Worm (Caenorhabditis elegans) whole organism, L1 larva: ENCODE measurements around the gene pqn-83.

Source experiments
- C04F5.9 ChIP-seq: sonication (generic microtip); optimal IDR thresholded peaks from 2 replicates; lab custom pipeline; 2016; ENCODE audit warnings: missing genetic modification characterization, missing compliant biosample characterization
- C16A3.4 ChIP-seq: fragments of 150-350 bp; optimal IDR thresholded peaks from 2 replicates; lab custom pipeline; 2014; ENCODE audit warnings: missing biosample characterization, missing genetic modification characterization
- aha-1 ChIP-seq: fragments of 150-350 bp; optimal IDR thresholded peaks from 2 replicates; lab custom pipeline; 2014; ENCODE audit warnings: missing biosample characterization, missing genetic modification characterization
- aly-2 ChIP-seq: fragments of 150-350 bp; optimal IDR thresholded peaks from 2 replicates; lab custom pipeline; 2014; ENCODE audit warnings: missing biosample characterization, missing genetic modification characterization
- blmp-1 ChIP-seq: fragments of 150-350 bp; optimal IDR thresholded peaks from 2 replicates; lab custom pipeline; 2014; ENCODE audit warnings: missing biosample characterization, missing genetic modification characterization
- ceh-63 ChIP-seq: fragments of 200-800 bp; sonication (Bioruptor generic); optimal IDR thresholded peaks from 2 replicates; lab custom pipeline; 2018; ENCODE audit warnings: mild to moderate bottlenecking, missing genetic modification characterization, missing compliant biosample characterization
- ceh-8 ChIP-seq: fragments of 200-800 bp; sonication (Bioruptor generic); optimal IDR thresholded peaks from 2 replicates; lab custom pipeline; 2018; ENCODE audit warnings: mild to moderate bottlenecking, missing genetic modification characterization, moderate library complexity, missing compliant biosample characterization
- ceh-82 ChIP-seq, 3 experiments: fragments of 150-350 bp in 1 of 3; sonication (generic microtip) in 2 of 3; optimal IDR thresholded peaks; 2 replicates each; lab custom pipeline; 2014 to 2017; ENCODE audit warnings: missing biosample characterization in 3 of 3, missing genetic modification characterization in 3 of 3
- dsc-1 ChIP-seq: sonication (generic microtip); optimal IDR thresholded peaks from 2 replicates; lab custom pipeline; 2016; ENCODE audit warnings: mild to moderate bottlenecking, missing genetic modification characterization, missing compliant biosample characterization
- efl-1 ChIP-seq, 4 experiments: fragments of 150-350 bp; optimal IDR thresholded peaks in 3 of 4; peaks in 1 of 4; 1 replicate in 1 of 4; 2 replicates in 3 of 4; lab custom pipeline; 2014; ENCODE audit warnings: missing biosample characterization in 2 of 4, missing genetic modification characterization in 2 of 4, missing genetic modification reagents in 2 of 4
- efl-3 ChIP-seq: fragments of 200-800 bp; sonication (Bioruptor generic); optimal IDR thresholded peaks from 2 replicates; lab custom pipeline; 2018; ENCODE audit warnings: mild to moderate bottlenecking, missing genetic modification characterization, missing compliant biosample characterization
- elt-3 ChIP-seq, 6 experiments: fragments of 150-350 bp in 1 of 6; sonication (generic microtip); optimal IDR thresholded peaks; 2 replicates each; lab custom pipeline; 2017 to 2018; ENCODE audit warnings: missing biosample characterization in 6 of 6, missing genetic modification characterization in 6 of 6, inconsistent platforms in 1 of 6
- ets-5 ChIP-seq: fragments of 200-800 bp; sonication (Bioruptor generic); IDR thresholded peaks from 2 replicates; pipeline ENCODE4 v1.3.6; 2022; ENCODE audit warnings: missing genetic modification characterization, missing compliant biosample characterization
- fkh-4 ChIP-seq: sonication (generic microtip); optimal IDR thresholded peaks from 2 replicates; lab custom pipeline; 2016; ENCODE audit warnings: missing compliant biosample characterization, missing genetic modification characterization, borderline replicate concordance
- fkh-8 ChIP-seq: sonication (generic microtip); optimal IDR thresholded peaks from 2 replicates; lab custom pipeline; 2016; ENCODE audit warnings: mild to moderate bottlenecking, missing genetic modification characterization, missing compliant biosample characterization
- fos-1 ChIP-seq: fragments of 150-350 bp; optimal IDR thresholded peaks from 2 replicates; lab custom pipeline; 2014; ENCODE audit warnings: missing biosample characterization, missing genetic modification characterization
- lin-13 ChIP-seq: fragments of 150-350 bp; optimal IDR thresholded peaks from 2 replicates; lab custom pipeline; 2014; ENCODE audit warnings: missing biosample characterization, missing genetic modification reagents, missing genetic modification characterization
- lin-14 ChIP-seq: fragments of 200-800 bp; sonication (Bioruptor generic); optimal IDR thresholded peaks from 2 replicates; lab custom pipeline; 2018; ENCODE audit warnings: mild to moderate bottlenecking, missing genetic modification characterization, moderate library complexity, missing compliant biosample characterization
- lin-35 ChIP-seq, 2 experiments: fragments of 150-350 bp; optimal IDR thresholded peaks; 2 replicates each; lab custom pipeline; 2014; ENCODE audit warnings: missing biosample characterization in 2 of 2, missing genetic modification characterization in 2 of 2, missing genetic modification reagents in 2 of 2
- lir-3 ChIP-seq: sonication (generic microtip); optimal IDR thresholded peaks from 2 replicates; lab custom pipeline; 2016; ENCODE audit warnings: mild to moderate bottlenecking, missing genetic modification characterization, moderate library complexity, missing compliant biosample characterization; ENCODE audit not compliant: poor library complexity
- lsy-2 ChIP-seq, 2 experiments: fragments of 150-350 bp; optimal IDR thresholded peaks; 2 replicates each; lab custom pipeline; 2014; ENCODE audit warnings: missing biosample characterization in 2 of 2, missing genetic modification characterization in 2 of 2
- mab-9 ChIP-seq: fragments of 200-800 bp; sonication (Bioruptor generic); IDR thresholded peaks from 2 replicates; pipeline ENCODE4 v1.3.6; 2022; ENCODE audit warnings: missing genetic modification reagents, missing genetic modification characterization, missing compliant biosample characterization
- mdl-1 ChIP-seq, 2 experiments: fragments of 150-350 bp; optimal IDR thresholded peaks; 2 replicates each; lab custom pipeline; 2014 to 2017; ENCODE audit warnings: missing biosample characterization in 2 of 2, missing genetic modification characterization in 2 of 2, inconsistent platforms in 1 of 2
- mef-2 ChIP-seq: fragments of 150-350 bp; optimal IDR thresholded peaks from 2 replicates; lab custom pipeline; 2014; ENCODE audit warnings: missing biosample characterization, missing genetic modification characterization
- mep-1 ChIP-seq: fragments of 150-350 bp; optimal IDR thresholded peaks from 2 replicates; lab custom pipeline; 2014; ENCODE audit warnings: missing biosample characterization, missing genetic modification characterization
- nhr-12 ChIP-seq: sonication (generic microtip); optimal IDR thresholded peaks from 2 replicates; lab custom pipeline; 2017; ENCODE audit warnings: missing biosample characterization, missing genetic modification characterization
- nhr-19 ChIP-seq: fragments of 200-800 bp; sonication (Bioruptor generic); conservative IDR thresholded peaks from 2 replicates; pipeline ENCODE4 v1.3.6; 2022; ENCODE audit warnings: missing genetic modification characterization, missing compliant biosample characterization
- nhr-20 ChIP-seq: sonication (generic microtip); optimal IDR thresholded peaks from 2 replicates; lab custom pipeline; 2016; ENCODE audit warnings: mild to moderate bottlenecking, missing genetic modification characterization, missing compliant biosample characterization
- nhr-28 ChIP-seq: fragments of 150-350 bp; optimal IDR thresholded peaks from 2 replicates; lab custom pipeline; 2014; ENCODE audit warnings: missing biosample characterization, missing genetic modification characterization
- nhr-47 ChIP-seq: sonication (generic microtip); optimal IDR thresholded peaks from 2 replicates; lab custom pipeline; 2016; ENCODE audit warnings: mild to moderate bottlenecking, missing genetic modification characterization, moderate library complexity, missing compliant biosample characterization
- nhr-71 ChIP-seq: sonication (generic microtip); optimal IDR thresholded peaks from 2 replicates; lab custom pipeline; 2016; ENCODE audit warnings: mild to moderate bottlenecking, missing genetic modification characterization, moderate library complexity, missing compliant biosample characterization
- nhr-76 ChIP-seq: sonication (generic microtip); optimal IDR thresholded peaks from 2 replicates; lab custom pipeline; 2017; ENCODE audit warnings: missing biosample characterization, missing genetic modification characterization
- nhr-85 ChIP-seq: sonication (generic microtip); peaks from one replicate; lab custom pipeline; 2016; ENCODE audit warnings: missing genetic modification characterization, inconsistent platforms, missing compliant biosample characterization
- nhr-90 ChIP-seq: sonication (generic microtip); optimal IDR thresholded peaks from 2 replicates; lab custom pipeline; 2016; ENCODE audit warnings: mild to moderate bottlenecking, missing genetic modification characterization, missing compliant biosample characterization; ENCODE audit not compliant: poor library complexity
- pag-3 ChIP-seq: sonication (generic microtip); optimal IDR thresholded peaks from 2 replicates; lab custom pipeline; 2017; ENCODE audit warnings: missing genetic modification characterization, mild to moderate bottlenecking, missing compliant biosample characterization, antibody characterized with exemption, borderline replicate concordance; ENCODE audit not compliant: insufficient read depth
- pax-3 ChIP-seq: fragments of 200-800 bp; sonication (Bioruptor generic); optimal IDR thresholded peaks from 2 replicates; lab custom pipeline; 2018; ENCODE audit warnings: mild to moderate bottlenecking, missing genetic modification characterization, moderate library complexity, missing compliant biosample characterization
- rnt-1 ChIP-seq: sonication (generic microtip); optimal IDR thresholded peaks from 2 replicates; lab custom pipeline; 2016; ENCODE audit warnings: mild to moderate bottlenecking, missing genetic modification characterization, moderate library complexity, missing compliant biosample characterization
- skn-1 ChIP-seq: fragments of 150-350 bp; optimal IDR thresholded peaks from 2 replicates; lab custom pipeline; 2014; ENCODE audit warnings: missing biosample characterization, missing genetic modification characterization
- snpc-4 ChIP-seq: fragments of 150-350 bp; optimal IDR thresholded peaks from 2 replicates; lab custom pipeline; 2014; ENCODE audit warnings: missing biosample characterization, missing genetic modification characterization
- sox-4 ChIP-seq: sonication (generic microtip); optimal IDR thresholded peaks from 2 replicates; lab custom pipeline; 2016; ENCODE audit warnings: missing genetic modification characterization, missing compliant biosample characterization
- sptf-1 ChIP-seq: fragments of 150-350 bp; optimal IDR thresholded peaks from 2 replicates; lab custom pipeline; 2014; ENCODE audit warnings: missing biosample characterization, missing genetic modification characterization
- swsn-7 ChIP-seq: sonication (generic microtip); optimal IDR thresholded peaks from 2 replicates; lab custom pipeline; 2016; ENCODE audit warnings: missing genetic modification characterization, missing compliant biosample characterization
- tbx-2 ChIP-seq: sonication (generic microtip); optimal IDR thresholded peaks from 2 replicates; lab custom pipeline; 2016; ENCODE audit warnings: missing genetic modification characterization, missing compliant biosample characterization
- tlp-1 ChIP-seq: fragments of 150-350 bp; optimal IDR thresholded peaks from 2 replicates; lab custom pipeline; 2014; ENCODE audit warnings: missing biosample characterization, missing genetic modification characterization
- unc-62 ChIP-seq: fragments of 150-350 bp; optimal IDR thresholded peaks from 2 replicates; lab custom pipeline; 2014; ENCODE audit warnings: missing biosample characterization, missing genetic modification reagents, missing genetic modification characterization
- unc-86 ChIP-seq: sonication (generic microtip); optimal IDR thresholded peaks from 2 replicates; lab custom pipeline; 2016; ENCODE audit warnings: missing genetic modification characterization, missing compliant biosample characterization
- unc-98 ChIP-seq: fragments of 200-800 bp; sonication (Bioruptor generic); IDR thresholded peaks from 2 replicates; pipeline ENCODE4 v1.3.6; 2022; ENCODE audit warnings: missing genetic modification characterization, missing compliant biosample characterization
- vab-15 ChIP-seq: sonication (generic microtip); optimal IDR thresholded peaks from 2 replicates; lab custom pipeline; 2017; ENCODE audit warnings: missing genotype, mild to moderate bottlenecking, missing genetic modification characterization, missing compliant biosample characterization
- zag-1 ChIP-seq: fragments of 150-350 bp; optimal IDR thresholded peaks from 2 replicates; lab custom pipeline; 2014; ENCODE audit warnings: missing biosample characterization, missing genetic modification characterization
- ztf-11 ChIP-seq, 2 experiments: sonication (generic microtip); optimal IDR thresholded peaks; 2 replicates each; lab custom pipeline; 2016 to 2017; ENCODE audit warnings: missing genetic modification characterization in 2 of 2, missing biosample characterization in 1 of 2, missing compliant biosample characterization in 1 of 2

Gene pqn-83

DNA sequence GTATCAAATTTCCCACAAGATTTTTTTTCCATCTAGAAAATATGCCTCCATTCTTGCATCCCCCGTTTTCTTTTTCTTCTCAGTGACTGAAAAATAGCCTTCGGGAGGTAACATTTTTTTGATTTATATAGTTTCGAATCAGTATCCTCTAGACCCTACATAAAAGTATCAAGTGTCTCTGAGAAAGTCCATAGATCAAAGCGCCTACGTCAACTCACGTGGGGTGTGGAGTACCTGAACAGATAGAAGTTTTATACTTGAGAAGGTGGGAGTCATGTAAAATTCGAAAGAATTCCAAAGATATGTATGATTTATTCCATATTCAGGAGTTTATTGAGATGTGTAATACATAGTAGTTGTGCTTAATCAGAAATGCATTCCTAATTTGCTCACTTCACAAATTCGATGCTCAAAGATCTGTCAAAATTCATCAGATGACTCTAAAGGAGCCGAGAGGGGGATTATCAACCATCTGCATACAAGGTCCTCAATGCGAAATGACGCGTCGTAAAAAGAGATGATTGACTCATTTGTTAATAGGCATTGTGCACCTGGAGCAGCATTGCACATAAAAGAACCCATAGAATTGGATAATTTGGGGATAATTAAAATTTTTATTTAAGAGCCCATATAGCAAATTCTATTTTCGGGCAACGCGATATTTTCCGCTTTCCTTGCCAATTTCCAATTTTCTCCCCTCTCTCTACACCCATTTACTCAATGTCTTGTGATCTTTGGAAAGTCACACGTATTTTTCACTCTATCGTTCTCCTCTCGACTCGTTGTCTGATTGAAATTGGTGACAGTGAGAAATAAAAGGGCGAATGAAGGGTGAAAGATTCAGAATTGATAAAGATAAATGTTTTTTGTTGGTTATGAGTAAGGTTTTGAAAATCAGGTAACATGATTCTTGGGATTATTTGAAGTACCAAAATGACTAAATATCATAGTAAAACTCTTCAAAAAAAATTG, 34.8 kb downstream of the pqn-83 start:
- TF ChIP-seq lin-35 (GFP tag; optimal IDR thresholded peaks at IDR 0.05; lab: Kevin White, UChicago): peak; percentile 7 to 69
- no peak for TF ChIP-seq efl-1 (optimal IDR thresholded peaks at IDR 0.05; lab: Kevin White, UChicago)
- no peak for TF ChIP-seq efl-1 (GFP tag; optimal IDR thresholded peaks at IDR 0.05 in 1 of 2; lab: Kevin White, UChicago)
- peak; percentile 17 for TF ChIP-seq pax-3
- no peak for TF ChIP-seq ets-5 (GFP tag; lab: Robert Waterston, UW)
- TF ChIP-seq lin-13 (GFP tag; lab: Kevin White, UChicago): no peak
- no peak for TF ChIP-seq mef-2 (tag; lab: Kevin White, UChicago)
- peak; percentile 55 for TF ChIP-seq mep-1 (tag; lab: Kevin White, UChicago)
- TF ChIP-seq efl-3 (GFP tag; lab: Kevin White, UChicago): no peak
- TF ChIP-seq ceh-82 (tag; optimal IDR thresholded peaks at IDR 0.05; lab: Kevin White, UChicago): peak in 1 of 3 experiments; percentile 13
- TF ChIP-seq mab-9 (GFP tag; lab: Robert Waterston, UW): no peak
- peak; percentile 87 for TF ChIP-seq nhr-85 (tag; lab: Kevin White, UChicago)
- TF ChIP-seq nhr-76 (tag; lab: Kevin White, UChicago): no peak
- TF ChIP-seq nhr-28 (tag; lab: Kevin White, UChicago): no peak
- TF ChIP-seq C04F5.9: no peak
- TF ChIP-seq ceh-8: no peak
- TF ChIP-seq lir-3 (tag; lab: Kevin White, UChicago): peak; percentile 46
- TF ChIP-seq ztf-11 (tag; optimal IDR thresholded peaks at IDR 0.05; lab: Kevin White, UChicago): peak in 1 of 2 experiments; percentile 44
- TF ChIP-seq nhr-12: no peak
- peak; percentile 66 for TF ChIP-seq nhr-71 (tag; lab: Kevin White, UChicago)
- TF ChIP-seq snpc-4 (tag; lab: Kevin White, UChicago): no peak
- TF ChIP-seq elt-3 (tag; optimal IDR thresholded peaks at IDR 0.05; lab: Kevin White, UChicago): peak in 2 of 6 experiments; percentile 11 to 13
- peak; percentile 54 for TF ChIP-seq vab-15 (tag; lab: Kevin White, UChicago)
- peak; percentile 47 for TF ChIP-seq nhr-47
- peak; percentile 63 for TF ChIP-seq C16A3.4 (tag; lab: Kevin White, UChicago)
- TF ChIP-seq mdl-1 (tag; optimal IDR thresholded peaks at IDR 0.05; lab: Kevin White, UChicago): peak in 1 of 2 experiments; percentile 61
- no peak for TF ChIP-seq aha-1 (tag; lab: Kevin White, UChicago)
- no peak for TF ChIP-seq pag-3 (tag; lab: Kevin White, UChicago)
- TF ChIP-seq nhr-90 (tag; lab: Kevin White, UChicago): peak; percentile 22
- TF ChIP-seq unc-62 (GFP tag; lab: Kevin White, UChicago): no peak
- peak; percentile 82 for TF ChIP-seq lin-14 (GFP tag; lab: Kevin White, UChicago)
- TF ChIP-seq tlp-1 (tag; lab: Kevin White, UChicago): no peak
- no peak for TF ChIP-seq fos-1 (tag; lab: Kevin White, UChicago)
- peak; percentile 19 for TF ChIP-seq swsn-7 (tag; lab: Kevin White, UChicago)
- TF ChIP-seq unc-86 (tag; lab: Kevin White, UChicago): no peak
- peak; percentile 68 for TF ChIP-seq nhr-20 (tag; lab: Kevin White, UChicago)
- no peak for TF ChIP-seq aly-2 (tag; lab: Kevin White, UChicago)
- no peak for TF ChIP-seq ceh-63 (GFP tag; lab: Kevin White, UChicago)
- TF ChIP-seq sptf-1 (tag; lab: Kevin White, UChicago): no peak
- no peak for TF ChIP-seq skn-1 (tag; lab: Kevin White, UChicago)
- peak; percentile 50 for TF ChIP-seq nhr-19
- TF ChIP-seq rnt-1 (tag; lab: Kevin White, UChicago): peak; percentile 25
- peak; percentile 22 to 54 for TF ChIP-seq lsy-2 (tag; optimal IDR thresholded peaks at IDR 0.05; lab: Kevin White, UChicago)
- peak; percentile 27 for TF ChIP-seq fkh-8 (tag; lab: Kevin White, UChicago)
- no peak for TF ChIP-seq fkh-4 (tag; lab: Kevin White, UChicago)
- TF ChIP-seq zag-1 (tag; lab: Kevin White, UChicago): no peak
- no peak for TF ChIP-seq unc-98
- peak; percentile 86 for TF ChIP-seq dsc-1 (tag; lab: Kevin White, UChicago)
- peak; percentile 71 for TF ChIP-seq sox-4 (tag; lab: Kevin White, UChicago)
- peak; percentile 42 for TF ChIP-seq blmp-1 (tag; lab: Kevin White, UChicago)
- no peak for TF ChIP-seq tbx-2
